Worm (Caenorhabditis elegans) whole organism, midembryonic: ENCODE measurements around the gene D1044.4.

ENCODE experiments used
- flt-1 ChIP-seq: fragments of 200-800 bp; sonication (Bioruptor generic); IDR thresholded peaks from 2 replicates; pipeline ENCODE4 v1.3.6; 2022; ENCODE audit warnings: missing genetic modification characterization, missing compliant biosample characterization
- med-1 ChIP-seq: sonication (generic microtip); optimal IDR thresholded peaks from 2 replicates; lab custom pipeline; 2017; ENCODE audit warnings: missing genetic modification characterization, mild to moderate bottlenecking, missing compliant biosample characterization, antibody characterized with exemption, missing genetic modification reagents; ENCODE audit not compliant: insufficient read depth

DNA sequence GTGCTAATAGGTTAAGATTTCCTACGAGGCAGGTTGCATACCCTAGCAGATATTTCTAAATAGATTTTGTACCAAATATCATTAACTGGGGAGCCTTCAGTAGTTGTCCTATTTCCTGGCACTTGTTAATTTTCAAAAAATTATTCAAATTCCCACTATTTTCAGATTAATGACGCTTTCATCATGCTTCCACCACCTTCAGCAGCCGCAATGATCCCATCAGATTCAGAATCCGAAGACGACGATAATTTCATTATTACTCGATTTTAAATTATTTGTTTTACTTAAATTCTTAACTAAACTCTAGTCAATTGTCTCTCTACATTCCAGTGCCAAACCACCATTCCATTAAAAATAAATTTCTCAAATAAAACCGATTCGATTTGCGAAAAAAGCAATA lies 29.0 kb upstream of the D1044.4 start:
- TF ChIP-seq flt-1 (GFP tag; lab: Robert Waterston, UW) = no peak
- no peak for TF ChIP-seq med-1
